Worm (Caenorhabditis elegans) whole organism, late embryonic: ENCODE data around the gene ugt-47.

Experiments used
- C08G9.2 ChIP-seq: sonication (generic microtip); optimal IDR thresholded peaks from 2 replicates; lab custom pipeline; 2016; ENCODE audit warnings: mild to moderate bottlenecking, missing genetic modification characterization, moderate library complexity, missing compliant biosample characterization
- F13H6.1 ChIP-seq: sonication (generic microtip); optimal IDR thresholded peaks from 2 replicates; lab custom pipeline; 2016; ENCODE audit warnings: missing genetic modification characterization, missing compliant biosample characterization
- K09A11.1 ChIP-seq: sonication (generic microtip); optimal IDR thresholded peaks from 2 replicates; lab custom pipeline; 2017; ENCODE audit warnings: antibody characterized with exemption, mild to moderate bottlenecking, missing genetic modification characterization, missing compliant biosample characterization; ENCODE audit not compliant: insufficient read depth
- Y22D7AL.16 ChIP-seq: sonication (generic microtip); optimal IDR thresholded peaks from 2 replicates; lab custom pipeline; 2016; ENCODE audit warnings: missing genetic modification characterization, missing compliant biosample characterization
- ahr-1 ChIP-seq: sonication (generic microtip); optimal IDR thresholded peaks from 2 replicates; lab custom pipeline; 2016; ENCODE audit warnings: missing genetic modification characterization, missing compliant biosample characterization
- ama-1 ChIP-seq: fragments of 150-350 bp; optimal IDR thresholded peaks from 2 replicates; lab custom pipeline; 2014
- ceh-18 ChIP-seq: sonication (generic microtip); optimal IDR thresholded peaks from 2 replicates; lab custom pipeline; 2016; ENCODE audit warnings: missing genetic modification characterization, missing compliant biosample characterization
- ceh-19 ChIP-seq: fragments of 200-800 bp; sonication (Bioruptor generic); optimal IDR thresholded peaks from 2 replicates; lab custom pipeline; 2018; ENCODE audit warnings: mild to moderate bottlenecking, missing genetic modification characterization, missing compliant biosample characterization
- ceh-2 ChIP-seq: sonication (generic microtip); optimal IDR thresholded peaks from 2 replicates; lab custom pipeline; 2016; ENCODE audit warnings: missing genotype, missing genetic modification characterization, missing compliant biosample characterization
- ceh-22 ChIP-seq: sonication (generic microtip); optimal IDR thresholded peaks from 2 replicates; lab custom pipeline; 2017; ENCODE audit warnings: missing biosample characterization, missing genetic modification characterization
- ceh-24 ChIP-seq: sonication (generic microtip); optimal IDR thresholded peaks from 2 replicates; lab custom pipeline; 2016; ENCODE audit warnings: mild to moderate bottlenecking, missing genetic modification characterization, missing compliant biosample characterization
- ceh-30 ChIP-seq: fragments of 150-350 bp; optimal IDR thresholded peaks from 2 replicates; lab custom pipeline; 2014; ENCODE audit warnings: missing biosample characterization, missing genetic modification characterization
- ceh-34 ChIP-seq: sonication (generic microtip); optimal IDR thresholded peaks from 2 replicates; lab custom pipeline; 2016; ENCODE audit warnings: mild to moderate bottlenecking, missing genetic modification characterization, missing compliant biosample characterization
- ceh-45 ChIP-seq: fragments of 200-800 bp; sonication (Bioruptor generic); IDR thresholded peaks from 2 replicates; pipeline ENCODE4 v1.3.6; 2022; ENCODE audit warnings: missing genetic modification reagents, missing genetic modification characterization, missing compliant biosample characterization
- ceh-48 ChIP-seq: sonication (generic microtip); optimal IDR thresholded peaks from 2 replicates; lab custom pipeline; 2016; ENCODE audit warnings: missing genetic modification characterization, inconsistent platforms, missing compliant biosample characterization
- ceh-6 ChIP-seq: fragments of 200-800 bp; sonication (Bioruptor generic); optimal IDR thresholded peaks from 2 replicates; lab custom pipeline; 2018; ENCODE audit warnings: mild to moderate bottlenecking, missing genetic modification characterization, missing compliant biosample characterization
- ceh-9 ChIP-seq: sonication (generic microtip); optimal IDR thresholded peaks from 2 replicates; lab custom pipeline; 2016; ENCODE audit warnings: mild to moderate bottlenecking, missing genetic modification characterization, inconsistent platforms, missing compliant biosample characterization
- che-1 ChIP-seq: sonication (generic microtip); optimal IDR thresholded peaks from 2 replicates; lab custom pipeline; 2016; ENCODE audit warnings: mild to moderate bottlenecking, missing genetic modification characterization, missing compliant biosample characterization
- elt-2 ChIP-seq: sonication (generic microtip); optimal IDR thresholded peaks from 2 replicates; lab custom pipeline; 2016; ENCODE audit warnings: missing genetic modification reagents, missing genetic modification characterization, missing compliant biosample characterization
- elt-4 ChIP-seq: sonication (generic microtip); optimal IDR thresholded peaks from 2 replicates; lab custom pipeline; 2016; ENCODE audit warnings: missing genetic modification characterization, missing compliant biosample characterization
- eyg-1 ChIP-seq: sonication (generic microtip); optimal IDR thresholded peaks from 2 replicates; lab custom pipeline; 2016; ENCODE audit warnings: missing genotype, missing genetic modification characterization, missing compliant biosample characterization
- fkh-10 ChIP-seq: fragments of 150-350 bp; optimal IDR thresholded peaks from 2 replicates; lab custom pipeline; 2014; ENCODE audit warnings: missing biosample characterization, missing genetic modification reagents, missing genetic modification characterization
- fkh-6 ChIP-seq: sonication (generic microtip); optimal IDR thresholded peaks from 2 replicates; lab custom pipeline; 2016; ENCODE audit warnings: missing genetic modification characterization, missing compliant biosample characterization
- hlh-30 ChIP-seq: sonication (generic microtip); optimal IDR thresholded peaks from 2 replicates; lab custom pipeline; 2017; ENCODE audit warnings: antibody characterized with exemption, missing genetic modification characterization, missing compliant biosample characterization; ENCODE audit not compliant: insufficient read depth
- hlh-6 ChIP-seq: sonication (generic microtip); optimal IDR thresholded peaks from 2 replicates; lab custom pipeline; 2016; ENCODE audit warnings: missing genotype, missing genetic modification characterization, missing compliant biosample characterization
- hlh-8 ChIP-seq: sonication (generic microtip); optimal IDR thresholded peaks from 2 replicates; lab custom pipeline; 2016; ENCODE audit warnings: missing genotype, missing genetic modification characterization, missing compliant biosample characterization
- lin-11 ChIP-seq: fragments of 200-800 bp; sonication (Bioruptor generic); optimal IDR thresholded peaks from 2 replicates; lab custom pipeline; 2018; ENCODE audit warnings: mild to moderate bottlenecking, missing genetic modification characterization, missing compliant biosample characterization
- madf-2 ChIP-seq: sonication (generic microtip); optimal IDR thresholded peaks from 2 replicates; lab custom pipeline; 2017; ENCODE audit warnings: missing genetic modification characterization, missing compliant biosample characterization
- nhr-232 ChIP-seq: sonication (generic microtip); optimal IDR thresholded peaks from 2 replicates; lab custom pipeline; 2016; ENCODE audit warnings: missing genetic modification characterization, missing compliant biosample characterization
- npax-4 ChIP-seq: sonication (generic microtip); optimal IDR thresholded peaks from 2 replicates; lab custom pipeline; 2016; ENCODE audit warnings: missing genetic modification characterization, missing compliant biosample characterization
- pag-3 ChIP-seq: sonication (generic microtip); optimal IDR thresholded peaks from 2 replicates; lab custom pipeline; 2016; ENCODE audit warnings: missing compliant biosample characterization, missing genetic modification characterization, borderline replicate concordance
- pat-9 ChIP-seq: fragments of 200-800 bp; sonication (Bioruptor generic); optimal IDR thresholded peaks from 2 replicates; lab custom pipeline; 2018; ENCODE audit warnings: mild to moderate bottlenecking, missing genetic modification characterization, moderate library complexity, missing compliant biosample characterization
- pha-4 ChIP-seq: fragments of 150-350 bp; optimal IDR thresholded peaks from 2 replicates; lab custom pipeline; 2018; ENCODE audit warnings: missing biosample characterization, missing genetic modification reagents, missing genetic modification characterization
- pqm-1 ChIP-seq: sonication (generic microtip); optimal IDR thresholded peaks from 2 replicates; lab custom pipeline; 2016; ENCODE audit warnings: missing genetic modification characterization, missing compliant biosample characterization
- pros-1 ChIP-seq: fragments of 150-350 bp; optimal IDR thresholded peaks from 2 replicates; lab custom pipeline; 2014; ENCODE audit warnings: missing biosample characterization, missing genetic modification reagents, missing genetic modification characterization
- rnt-1 ChIP-seq: sonication (generic microtip); optimal IDR thresholded peaks from 2 replicates; lab custom pipeline; 2016; ENCODE audit warnings: missing genetic modification characterization, missing compliant biosample characterization
- sdc-2 ChIP-seq: sonication (generic microtip); optimal IDR thresholded peaks from 2 replicates; lab custom pipeline; 2016; ENCODE audit warnings: missing genotype, missing genetic modification characterization, missing compliant biosample characterization
- sox-2 ChIP-seq: fragments of 200-800 bp; sonication (Bioruptor generic); IDR thresholded peaks from 2 replicates; pipeline ENCODE4 v1.3.6; 2022; ENCODE audit warnings: missing genetic modification reagents, missing genetic modification characterization, missing compliant biosample characterization
- sox-4 ChIP-seq: sonication (generic microtip); optimal IDR thresholded peaks from 2 replicates; lab custom pipeline; 2017; ENCODE audit warnings: mild to moderate bottlenecking, missing genetic modification characterization, inconsistent platforms, missing compliant biosample characterization
- syd-9 ChIP-seq: sonication (generic microtip); optimal IDR thresholded peaks from 2 replicates; lab custom pipeline; 2016; ENCODE audit warnings: mild to moderate bottlenecking, missing genetic modification characterization, moderate library complexity, missing compliant biosample characterization
- tbx-2 ChIP-seq: sonication (generic microtip); optimal IDR thresholded peaks from 2 replicates; lab custom pipeline; 2016; ENCODE audit warnings: missing genetic modification characterization, missing compliant biosample characterization
- ttx-3 ChIP-seq: sonication (generic microtip); optimal IDR thresholded peaks from 2 replicates; lab custom pipeline; 2016; ENCODE audit warnings: missing genetic modification reagents, missing genetic modification characterization, missing compliant biosample characterization
- unc-3 ChIP-seq, 2 experiments: fragments of 200-800 bp in 1 of 2; sonication (Bioruptor generic) in 1 of 2; sonication (generic microtip) in 1 of 2; conservative IDR thresholded peaks in 1 of 2; optimal IDR thresholded peaks in 1 of 2; 2 replicates each; pipeline versions ENCODE4 v1.3.6 to Lab custom; 2016 to 2022; ENCODE audit warnings: missing compliant biosample characterization in 2 of 2, missing genetic modification characterization in 2 of 2, missing genetic modification reagents in 1 of 2
- unc-55 ChIP-seq: sonication (generic microtip); optimal IDR thresholded peaks from 2 replicates; lab custom pipeline; 2017; ENCODE audit warnings: missing biosample characterization, missing genetic modification reagents, missing genetic modification characterization
- zip-5 ChIP-seq: sonication (generic microtip); optimal IDR thresholded peaks from 2 replicates; lab custom pipeline; 2016; ENCODE audit warnings: missing genetic modification characterization, missing compliant biosample characterization

Gene ugt-47

ce11 chrV:10083999-10084468 is 14.4 kb downstream of the ugt-47 start, which contains the start of gene nhr-12:
Gene nhr-12 (minus strand): TSS chrV:10084049.
- TF ChIP-seq nhr-232 (tag; lab: Kevin White, UChicago) (no peak), ceh-30 (tag; lab: Kevin White, UChicago) (peak; percentile 100), unc-55 (GFP tag; lab: Kevin White, UChicago) (peak; percentile 54)
- TF ChIP-seq, all 69 proteins: peak for 2

ce11 chrV:10081636-10082035 is 16.8 kb downstream of the ugt-47 start, which contains the start of gene nhr-205:
Gene nhr-205 (minus strand): TSS chrV:10081776.
- TF ChIP-seq ceh-30 (tag; lab: Kevin White, UChicago) (peak; percentile 51), ceh-18 (tag; lab: Kevin White, UChicago) (no peak)

- no peak for TF ChIP-seq hlh-8 (tag; lab: Kevin White, UChicago)
- TF ChIP-seq C08G9.2, result no peak
- no peak for TF ChIP-seq sox-2
- TF ChIP-seq ceh-6, result no peak
- TF ChIP-seq pag-3 (tag; lab: Kevin White, UChicago), result no peak
- no peak for TF ChIP-seq pat-9
- TF ChIP-seq Y22D7AL.16 (tag; lab: Kevin White, UChicago), result no peak
- TF ChIP-seq ceh-24 (tag; lab: Kevin White, UChicago), result no peak
- TF ChIP-seq ttx-3 (tag; lab: Kevin White, UChicago), result no peak
- TF ChIP-seq madf-2 (tag; lab: Kevin White, UChicago), result no peak
- no peak for TF ChIP-seq pqm-1 (tag; lab: Kevin White, UChicago)
- no peak for TF ChIP-seq che-1 (tag; lab: Kevin White, UChicago)
- TF ChIP-seq ama-1 (lab: Kevin White, UChicago), result no peak
- TF ChIP-seq sdc-2, result no peak
- no peak for TF ChIP-seq ceh-45
- no peak for TF ChIP-seq hlh-6 (tag; lab: Kevin White, UChicago)
- no peak for TF ChIP-seq hlh-30 (tag; lab: Kevin White, UChicago)
- no peak for TF ChIP-seq syd-9 (tag; lab: Kevin White, UChicago)
- TF ChIP-seq fkh-6 (tag; lab: Kevin White, UChicago), result no peak
These were observed 17.5 kb downstream of the ugt-47 start for ce11 chrV:10080905-10081304.

ce11 chrV:10078244-10078643 is 20.2 kb downstream of the ugt-47 start, which contains the start of gene R04B5.1:
Gene R04B5.1 (minus strand): TSS chrV:10078344.
- TF ChIP-seq ahr-1 (tag; lab: Kevin White, UChicago) (no peak), eyg-1 (tag; lab: Kevin White, UChicago) (no peak), che-1 (tag; lab: Kevin White, UChicago) (no peak), zip-5 (tag; lab: Kevin White, UChicago) (no peak), pha-4 (no peak), ceh-34 (tag; lab: Kevin White, UChicago) (no peak), ceh-22 (tag; lab: Kevin White, UChicago) (no peak), npax-4 (tag; lab: Kevin White, UChicago) (no peak), ceh-48 (tag; lab: Kevin White, UChicago) (no peak), ceh-6 (no peak), unc-55 (GFP tag; lab: Kevin White, UChicago) (no peak), ceh-9 (tag; lab: Kevin White, UChicago) (no peak), nhr-232 (tag; lab: Kevin White, UChicago) (no peak), fkh-10 (GFP tag; lab: Kevin White, UChicago) (no peak), ceh-19 (no peak), ceh-18 (tag; lab: Kevin White, UChicago) (no peak)

- no peak for TF ChIP-seq pros-1 (tag; lab: Kevin White, UChicago)
- no peak for TF ChIP-seq lin-11 (tag; lab: Kevin White, UChicago)
- no peak for TF ChIP-seq ceh-18 (tag; lab: Kevin White, UChicago)
- no peak for TF ChIP-seq K09A11.1
- no peak for TF ChIP-seq F13H6.1
- no peak for TF ChIP-seq elt-2 (tag; lab: Kevin White, UChicago)
- no peak for TF ChIP-seq sox-4
- no peak for TF ChIP-seq rnt-1 (tag; lab: Kevin White, UChicago)
- TF ChIP-seq ceh-9 (tag; lab: Kevin White, UChicago), result no peak
- no peak for TF ChIP-seq elt-4 (tag; lab: Kevin White, UChicago)
- no peak for TF ChIP-seq fkh-6 (tag; lab: Kevin White, UChicago)
- no peak for TF ChIP-seq hlh-8 (tag; lab: Kevin White, UChicago)
- TF ChIP-seq pqm-1 (tag; lab: Kevin White, UChicago), result no peak
- no peak for TF ChIP-seq ceh-2 (tag; lab: Kevin White, UChicago)
- TF ChIP-seq unc-3 (GFP tag; conservative IDR thresholded peaks at IDR 0.05; lab: Robert Waterston, UW), result no peak
- no peak for TF ChIP-seq unc-3 (tag; optimal IDR thresholded peaks at IDR 0.05; lab: Kevin White, UChicago)
- TF ChIP-seq tbx-2, result no peak
- TF ChIP-seq, all 69 proteins: peak for 0
These were observed 23.0 kb downstream of the ugt-47 start, which contains the start of gene F57A8.7 for ce11 chrV:10075441-10075840. Gene F57A8.7 (plus strand): TSS chrV:10075741.
